Worm (Caenorhabditis elegans) whole organism, L2 larva: Measurements from ENCODE around the gene oma-2.
A peak's percentile ranks its signal among the peaks of the same experiment; 100 is the strongest.

Experiments used
- C34F6.9 ChIP-seq: fragments of 150-350 bp; optimal IDR thresholded peaks from 2 replicates; lab custom pipeline; 2014; ENCODE audit warnings: missing biosample characterization, missing genetic modification characterization
- F13H6.1 ChIP-seq: sonication (generic microtip); optimal IDR thresholded peaks from 2 replicates; lab custom pipeline; 2016; ENCODE audit warnings: missing genetic modification characterization, missing compliant biosample characterization
- ZK546.5 ChIP-seq: sonication (generic microtip); optimal IDR thresholded peaks from 2 replicates; lab custom pipeline; 2017; ENCODE audit warnings: missing biosample characterization, missing genetic modification characterization
- ama-1 ChIP-seq: fragments of 150-350 bp; optimal IDR thresholded peaks from 2 replicates; lab custom pipeline; 2018; ENCODE audit warnings: inconsistent platforms
- blmp-1 ChIP-seq: sonication (generic microtip); optimal IDR thresholded peaks from 2 replicates; lab custom pipeline; 2017; ENCODE audit warnings: missing genetic modification characterization, mild to moderate bottlenecking, missing compliant biosample characterization, antibody characterized with exemption, moderate library complexity; ENCODE audit not compliant: insufficient read depth
- ceh-16 ChIP-seq: fragments of 150-350 bp; optimal IDR thresholded peaks from 2 replicates; lab custom pipeline; 2014; ENCODE audit warnings: missing biosample characterization, missing genetic modification characterization
- crh-2 ChIP-seq: sonication (generic microtip); optimal IDR thresholded peaks from 2 replicates; lab custom pipeline; 2017; ENCODE audit warnings: missing biosample characterization, missing genetic modification characterization
- egl-27 ChIP-seq: sonication (generic microtip); optimal IDR thresholded peaks from 3 replicates; lab custom pipeline; 2017; ENCODE audit warnings: missing biosample characterization, missing genetic modification reagents, missing genetic modification characterization
- elt-1 ChIP-seq: fragments of 150-350 bp; optimal IDR thresholded peaks from 2 replicates; lab custom pipeline; 2014; ENCODE audit warnings: missing biosample characterization, missing genetic modification characterization
- elt-3 ChIP-seq: sonication (generic microtip); optimal IDR thresholded peaks from 2 replicates; lab custom pipeline; 2017; ENCODE audit warnings: missing biosample characterization, missing genetic modification characterization
- fos-1 ChIP-seq: fragments of 150-350 bp; optimal IDR thresholded peaks from 2 replicates; lab custom pipeline; 2014; ENCODE audit warnings: missing biosample characterization, missing genetic modification characterization
- gmeb-1 ChIP-seq: fragments of 150-350 bp; optimal IDR thresholded peaks from 2 replicates; lab custom pipeline; 2014; ENCODE audit warnings: missing biosample characterization, missing genetic modification characterization
- lin-11 ChIP-seq: fragments of 150-350 bp; sonication (generic microtip); optimal IDR thresholded peaks from 2 replicates; lab custom pipeline; 2014; ENCODE audit warnings: missing biosample characterization, missing genetic modification characterization, inconsistent platforms, mixed read lengths
- lin-13 ChIP-seq: fragments of 150-350 bp; optimal IDR thresholded peaks from 2 replicates; lab custom pipeline; 2014; ENCODE audit warnings: missing biosample characterization, missing genetic modification reagents, missing genetic modification characterization
- lsy-2 ChIP-seq, 2 experiments: fragments of 150-350 bp in 1 of 2; sonication (generic microtip) in 1 of 2; optimal IDR thresholded peaks; 2 replicates each; lab custom pipeline; 2014 to 2017; ENCODE audit warnings: missing biosample characterization in 2 of 2, missing genetic modification characterization in 2 of 2
- mab-5 ChIP-seq: fragments of 150-350 bp; optimal IDR thresholded peaks from 2 replicates; lab custom pipeline; 2014; ENCODE audit warnings: missing biosample characterization, missing genetic modification characterization
- mbf-1 ChIP-seq: sonication (generic microtip); optimal IDR thresholded peaks from 2 replicates; lab custom pipeline; 2017; ENCODE audit warnings: missing biosample characterization, missing genetic modification characterization
- nhr-10 ChIP-seq: sonication (generic microtip); optimal IDR thresholded peaks from 2 replicates; lab custom pipeline; 2017; ENCODE audit warnings: missing biosample characterization, missing genetic modification characterization
- nhr-11 ChIP-seq: fragments of 150-350 bp; optimal IDR thresholded peaks from 2 replicates; lab custom pipeline; 2014; ENCODE audit warnings: missing biosample characterization, missing genetic modification characterization
- nhr-12 ChIP-seq: fragments of 150-350 bp; optimal IDR thresholded peaks from 2 replicates; lab custom pipeline; 2014; ENCODE audit warnings: missing biosample characterization, missing genetic modification characterization
- nhr-21 ChIP-seq: fragments of 150-350 bp; optimal IDR thresholded peaks from 2 replicates; lab custom pipeline; 2014; ENCODE audit warnings: missing biosample characterization, missing genetic modification characterization
- nhr-23 ChIP-seq: fragments of 150-350 bp; optimal IDR thresholded peaks from 2 replicates; lab custom pipeline; 2014; ENCODE audit warnings: missing biosample characterization, missing genetic modification reagents, missing genetic modification characterization
- nhr-237 ChIP-seq: fragments of 150-350 bp; optimal IDR thresholded peaks from 2 replicates; lab custom pipeline; 2014; ENCODE audit warnings: missing biosample characterization, missing genetic modification characterization
- nhr-25 ChIP-seq: fragments of 150-350 bp; sonication (generic microtip); optimal IDR thresholded peaks from 3 replicates; lab custom pipeline; 2014; ENCODE audit warnings: missing biosample characterization, missing genetic modification characterization
- sem-4 ChIP-seq: fragments of 150-350 bp; optimal IDR thresholded peaks from 2 replicates; lab custom pipeline; 2014; ENCODE audit warnings: missing biosample characterization, missing genetic modification reagents, missing genetic modification characterization
- skn-1 ChIP-seq: sonication (generic microtip); optimal IDR thresholded peaks from 2 replicates; lab custom pipeline; 2017; ENCODE audit warnings: missing biosample characterization, missing genetic modification characterization
- sma-3 ChIP-seq: sonication (generic microtip); optimal IDR thresholded peaks from 2 replicates; lab custom pipeline; 2016; ENCODE audit warnings: missing genetic modification reagents, missing genetic modification characterization, missing compliant biosample characterization
- sma-9 ChIP-seq, 2 experiments: fragments of 150-350 bp in 1 of 2; sonication (generic microtip) in 1 of 2; optimal IDR thresholded peaks; 2 replicates each; lab custom pipeline; 2014 to 2016; ENCODE audit warnings: missing genetic modification characterization in 2 of 2, mild to moderate bottlenecking in 1 of 2, missing biosample characterization in 1 of 2, missing compliant biosample characterization in 1 of 2, missing genetic modification reagents in 1 of 2, moderate library complexity in 1 of 2
- snpc-4 ChIP-seq: fragments of 150-350 bp; optimal IDR thresholded peaks from 2 replicates; lab custom pipeline; 2014; ENCODE audit warnings: missing biosample characterization, missing genetic modification characterization
- unc-39 ChIP-seq: fragments of 150-350 bp; optimal IDR thresholded peaks from 2 replicates; lab custom pipeline; 2014; ENCODE audit warnings: missing biosample characterization, missing genetic modification characterization
- unc-62 ChIP-seq: fragments of 150-350 bp; optimal IDR thresholded peaks from 2 replicates; lab custom pipeline; 2014; ENCODE audit warnings: missing biosample characterization, missing genetic modification reagents, missing genetic modification characterization
- zag-1 ChIP-seq: fragments of 150-350 bp; optimal IDR thresholded peaks from 2 replicates; lab custom pipeline; 2014; ENCODE audit warnings: missing biosample characterization, missing genetic modification characterization
- ztf-11 ChIP-seq: sonication (generic microtip); optimal IDR thresholded peaks from 2 replicates; lab custom pipeline; 2017; ENCODE audit warnings: missing biosample characterization, missing genetic modification characterization
- ztf-4 ChIP-seq: fragments of 150-350 bp; optimal IDR thresholded peaks from 2 replicates; lab custom pipeline; 2014; ENCODE audit warnings: missing biosample characterization, missing genetic modification characterization

oma-2 gene

DNA sequence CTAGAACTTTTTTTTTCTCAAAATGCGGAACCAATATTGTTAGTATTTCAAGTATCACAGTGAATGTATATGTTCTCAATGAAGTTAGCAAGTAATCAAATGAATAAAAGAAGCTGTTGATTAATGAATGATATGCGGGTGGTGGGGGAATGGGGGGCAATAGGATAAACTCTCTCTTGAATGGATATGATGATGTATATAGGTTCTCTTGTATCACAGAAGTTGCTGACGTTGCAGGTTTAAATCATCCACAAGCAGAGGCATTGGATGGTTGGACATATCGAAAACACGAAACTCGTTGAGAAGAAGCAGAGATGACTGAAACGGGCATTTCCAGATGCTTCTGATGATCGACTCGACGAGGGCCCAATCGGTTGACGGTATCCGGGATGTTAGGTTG is 10.4 kb downstream of the oma-2 start:
- TF ChIP-seq nhr-21 (tag; lab: Kevin White, UChicago) (peak; percentile 34), mab-5 (no peak), sma-9 (GFP tag; optimal IDR thresholded peaks at IDR 0.05; lab: Kevin White, UChicago) (peak; percentile 5), sma-9 (tag; optimal IDR thresholded peaks at IDR 0.05; lab: Kevin White, UChicago) (no peak), ama-1 (lab: Kevin White, UChicago) (peak; percentile 73)
- TF ChIP-seq, all 48 proteins: peak for 3

DNA sequence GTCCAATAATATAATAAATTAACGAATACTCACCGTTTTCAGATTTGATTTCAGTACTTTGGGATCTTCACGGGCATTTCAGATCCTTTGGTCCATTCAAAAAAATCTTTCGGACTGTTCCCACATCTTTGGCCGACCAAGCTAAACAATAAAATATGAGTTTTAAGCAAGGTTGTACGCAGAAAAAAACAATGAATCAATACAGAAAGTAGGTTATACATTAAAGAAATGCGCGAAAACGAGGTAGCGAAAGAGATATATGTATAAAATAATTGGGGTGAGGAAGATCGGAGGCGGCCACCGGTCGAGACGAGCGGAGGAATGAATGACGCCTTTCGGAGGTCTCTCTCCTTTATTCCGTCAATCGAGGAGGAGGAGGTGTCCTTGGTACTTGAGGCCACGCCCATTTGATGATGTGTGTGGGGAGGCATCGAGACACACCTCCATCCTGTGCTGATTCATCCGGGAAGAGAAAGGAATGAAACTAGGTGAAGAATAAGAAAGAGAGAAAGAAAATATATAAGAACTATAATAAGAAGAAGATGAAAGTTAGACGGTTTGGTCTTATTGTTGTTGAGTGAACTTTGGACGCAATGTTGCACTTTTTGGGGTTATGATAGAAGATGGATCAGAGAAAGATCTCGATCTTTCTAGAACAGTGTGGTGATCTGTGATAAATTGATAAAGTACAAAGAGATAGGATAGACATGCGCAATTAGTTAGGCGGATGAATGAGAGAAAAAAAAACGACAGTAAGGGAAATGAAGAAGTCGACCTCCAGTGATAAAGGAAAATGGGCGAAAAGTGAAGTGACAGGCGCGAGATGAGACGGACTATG is 11.2 kb downstream of the oma-2 start:
- TF ChIP-seq nhr-11 (no peak), ztf-4 (tag; lab: Kevin White, UChicago) (no peak), skn-1 (tag; lab: Kevin White, UChicago) (no peak), sma-9 (GFP tag; optimal IDR thresholded peaks at IDR 0.05; lab: Kevin White, UChicago) (peak; percentile 79), sma-9 (tag; optimal IDR thresholded peaks at IDR 0.05; lab: Kevin White, UChicago) (no peak), nhr-237 (no peak), nhr-21 (tag; lab: Kevin White, UChicago) (peak; percentile 93), crh-2 (tag; lab: Kevin White, UChicago) (no peak), sem-4 (tag; lab: Kevin White, UChicago) (peak; percentile 1), zag-1 (tag; lab: Kevin White, UChicago) (no peak), ama-1 (lab: Kevin White, UChicago) (peak; percentile 94), nhr-10 (tag; lab: Kevin White, UChicago) (no peak), snpc-4 (tag; lab: Kevin White, UChicago) (no peak), nhr-25 (peak; percentile 43), F13H6.1 (tag; lab: Kevin White, UChicago) (no peak), egl-27 (peak; percentile 33), unc-39 (tag; lab: Kevin White, UChicago) (no peak), blmp-1 (tag; lab: Kevin White, UChicago) (peak; percentile 83), ZK546.5 (tag; lab: Kevin White, UChicago) (no peak), sma-3 (peak; percentile 89), mab-5 (no peak), lin-11 (tag; lab: Kevin White, UChicago) (no peak), lsy-2 (tag; optimal IDR thresholded peaks at IDR 0.05; lab: Kevin White, UChicago) (no peak), lin-13 (GFP tag; lab: Kevin White, UChicago) (no peak), elt-1 (tag; lab: Kevin White, UChicago) (no peak), ceh-16 (tag; lab: Kevin White, UChicago) (peak; percentile 64), fos-1 (tag; lab: Kevin White, UChicago) (peak; percentile 55)
- TF ChIP-seq, all 48 proteins: peak for 10

DNA sequence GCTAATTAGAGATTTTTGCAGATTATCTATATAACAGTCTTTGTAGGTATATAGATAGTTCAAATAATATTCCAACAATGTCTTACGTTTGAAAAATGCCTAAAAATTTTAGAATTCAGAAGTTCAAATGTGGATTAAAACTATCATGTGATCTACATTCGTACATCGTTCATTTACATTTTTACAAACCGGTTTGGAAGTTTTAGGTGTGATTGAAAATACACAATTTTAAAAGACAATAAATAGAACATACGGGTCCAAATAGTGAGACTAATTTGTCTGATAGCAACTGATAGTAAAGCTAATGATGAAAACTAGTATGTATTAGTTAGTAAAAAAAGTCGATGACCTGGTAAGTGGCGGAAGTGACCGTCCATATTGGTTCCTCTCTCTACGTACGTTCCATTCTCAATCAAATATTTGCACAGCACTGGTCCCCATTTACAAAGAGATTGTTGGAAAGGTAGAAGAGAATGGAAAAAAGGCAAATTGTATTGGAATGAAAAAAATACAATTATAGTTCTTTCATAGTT is 12.2 kb downstream of the oma-2 start:
- TF ChIP-seq ztf-11 (tag; lab: Kevin White, UChicago) = no peak
- TF ChIP-seq gmeb-1 = no peak
- TF ChIP-seq nhr-12 (tag; lab: Kevin White, UChicago) = no peak
- TF ChIP-seq unc-39 (tag; lab: Kevin White, UChicago) = no peak
- no peak for TF ChIP-seq mbf-1 (tag; lab: Kevin White, UChicago)
- no peak for TF ChIP-seq elt-3 (tag; lab: Kevin White, UChicago)
- TF ChIP-seq ztf-4 (tag; lab: Kevin White, UChicago) = no peak
- TF ChIP-seq skn-1 (tag; lab: Kevin White, UChicago) = no peak
- TF ChIP-seq egl-27 = no peak
- no peak for TF ChIP-seq ZK546.5 (tag; lab: Kevin White, UChicago)
- TF ChIP-seq elt-1 (tag; lab: Kevin White, UChicago) = no peak
- no peak for TF ChIP-seq nhr-10 (tag; lab: Kevin White, UChicago)
- no peak for TF ChIP-seq nhr-11
- TF ChIP-seq C34F6.9 (tag; lab: Kevin White, UChicago) = no peak
- no peak for TF ChIP-seq lin-11 (tag; lab: Kevin White, UChicago)
- TF ChIP-seq unc-62 (GFP tag; lab: Kevin White, UChicago) = no peak
- TF ChIP-seq ama-1 (lab: Kevin White, UChicago) = no peak
- no peak for TF ChIP-seq ceh-16 (tag; lab: Kevin White, UChicago)
- TF ChIP-seq zag-1 (tag; lab: Kevin White, UChicago) = no peak
- no peak for TF ChIP-seq nhr-23 (tag; lab: Kevin White, UChicago)
